Fruit fly (Drosophila melanogaster) whole organism, embryonic: Measurements from ENCODE around the gene CG7025.
A peak's percentile ranks its signal among the peaks of the same experiment; 100 is the strongest.

Experiments
- Bteb2 ChIP-seq: fragments of 200-800 bp; sonication (Bioruptor generic); optimal IDR thresholded peaks from 2 replicates; lab custom pipeline; 2016; ENCODE audit warnings: missing biosample characterization, missing genetic modification characterization
- CG10267 ChIP-seq: fragments of 200-800 bp; sonication (Bioruptor generic); optimal IDR thresholded peaks from 2 replicates; lab custom pipeline; 2018; ENCODE audit warnings: missing biosample characterization, mild to moderate bottlenecking, missing genetic modification characterization, moderate library complexity
- CG11247 ChIP-seq: fragments of 200-800 bp; sonication (Bioruptor generic); IDR thresholded peaks from 2 replicates; pipeline ENCODE4 v1.3.6; 2022; ENCODE audit warnings: missing biosample characterization, missing genetic modification characterization
- CG12391 ChIP-seq: fragments of 200-800 bp; sonication (Bioruptor generic); optimal IDR thresholded peaks from 3 replicates; lab custom pipeline; 2018; ENCODE audit warnings: missing biosample characterization, mild to moderate bottlenecking, missing genetic modification characterization, moderate library complexity
- CG13287 ChIP-seq: fragments of 200-800 bp; sonication (Bioruptor generic); IDR thresholded peaks from 2 replicates; pipeline ENCODE4 v1.3.6; 2022; ENCODE audit warnings: missing biosample characterization, missing genetic modification characterization; ENCODE audit not compliant: partially characterized antibody
- CG14441 ChIP-seq: fragments of 200-800 bp; sonication (Bioruptor generic); IDR thresholded peaks from 2 replicates; pipeline ENCODE4 v1.3.6; 2022; ENCODE audit warnings: missing biosample characterization, missing genetic modification characterization
- CG14710 ChIP-seq: fragments of 200-800 bp; sonication (Bioruptor generic); optimal IDR thresholded peaks from 3 replicates; lab custom pipeline; 2019; ENCODE audit warnings: missing biosample characterization, mild to moderate bottlenecking, missing genetic modification characterization, moderate library complexity
- CG15269 ChIP-seq: fragments of 200-800 bp; sonication (Bioruptor generic); optimal IDR thresholded peaks from 2 replicates; lab custom pipeline; 2018; ENCODE audit warnings: missing biosample characterization, mild to moderate bottlenecking, missing genetic modification characterization, moderate library complexity
- CG17186 ChIP-seq: fragments of 200-800 bp; sonication (Bioruptor generic); optimal IDR thresholded peaks from 3 replicates; lab custom pipeline; 2017; ENCODE audit warnings: missing biosample characterization, missing genetic modification reagents, missing genetic modification characterization
- CG18011 ChIP-seq: fragments of 200-800 bp; sonication (Bioruptor generic); optimal IDR thresholded peaks from 2 replicates; lab custom pipeline; 2017; ENCODE audit warnings: missing biosample characterization, missing genetic modification characterization, mild to moderate bottlenecking, moderate library complexity, missing genotype
- CG18619 ChIP-seq: fragments of 200-800 bp; sonication (Bioruptor generic); optimal IDR thresholded peaks from 3 replicates; lab custom pipeline; 2017; ENCODE audit warnings: missing biosample characterization, mild to moderate bottlenecking, missing genetic modification characterization
- CG2889 ChIP-seq: fragments of 200-800 bp; sonication (Bioruptor generic); IDR thresholded peaks from 3 replicates; pipeline ENCODE4 v1.3.6; 2022; ENCODE audit warnings: missing biosample characterization, missing genetic modification characterization
- CG31441 ChIP-seq: fragments of 200-800 bp; sonication (Bioruptor generic); IDR thresholded peaks from 2 replicates; pipeline ENCODE4 v1.3.6; 2022; ENCODE audit warnings: missing biosample characterization, missing genetic modification characterization
- CG3281 ChIP-seq: fragments of 200-800 bp; sonication (Bioruptor generic); optimal IDR thresholded peaks from 3 replicates; lab custom pipeline; 2017; ENCODE audit warnings: missing biosample characterization, mild to moderate bottlenecking, missing genetic modification characterization
- CG3726 ChIP-seq: fragments of 200-800 bp; sonication (Bioruptor generic); IDR thresholded peaks from 3 replicates; pipeline ENCODE4, ENCODE4 v1.3.6; 2022; ENCODE audit warnings: missing biosample characterization, missing genetic modification characterization
- CG4707 ChIP-seq: fragments of 200-800 bp; sonication (Bioruptor generic); optimal IDR thresholded peaks from 2 replicates; lab custom pipeline; 2018; ENCODE audit warnings: missing biosample characterization, mild to moderate bottlenecking, missing genetic modification characterization, moderate library complexity
- CG6689 ChIP-seq: fragments of 200-800 bp; sonication (Bioruptor generic); IDR thresholded peaks from 2 replicates; pipeline ENCODE4 v1.3.6; 2022; ENCODE audit warnings: missing biosample characterization, missing genetic modification characterization
- CG7556 ChIP-seq: fragments of 200-800 bp; sonication (Bioruptor generic); optimal IDR thresholded peaks from 2 replicates; lab custom pipeline; 2017; ENCODE audit warnings: missing biosample characterization, mild to moderate bottlenecking, missing genetic modification characterization
- CG7745 ChIP-seq: fragments of 200-800 bp; sonication (Bioruptor generic); optimal IDR thresholded peaks from 2 replicates; lab custom pipeline; 2018; ENCODE audit warnings: missing biosample characterization, mild to moderate bottlenecking, missing genetic modification characterization, moderate library complexity
- CG9817 ChIP-seq: fragments of 200-800 bp; sonication (Bioruptor generic); optimal IDR thresholded peaks from 2 replicates; lab custom pipeline; 2018; ENCODE audit warnings: missing biosample characterization, mild to moderate bottlenecking, missing genetic modification characterization, moderate library complexity
- CHES-1-like ChIP-seq: fragments of 200-800 bp; sonication (Bioruptor generic); optimal IDR thresholded peaks from 2 replicates; lab custom pipeline; 2016; ENCODE audit warnings: missing biosample characterization, missing genetic modification characterization
- Drgx ChIP-seq: fragments of 200-800 bp; sonication (Bioruptor generic); IDR thresholded peaks from 2 replicates; pipeline ENCODE4 v1.3.6; 2022; ENCODE audit warnings: missing biosample characterization, missing genetic modification characterization
- H2.0 ChIP-seq: fragments of 200-800 bp; sonication (Bioruptor generic); IDR thresholded peaks from 2 replicates; pipeline ENCODE4 v1.3.6; 2022; ENCODE audit warnings: missing biosample characterization, missing genetic modification characterization
- Hmr ChIP-seq: fragments of 200-800 bp; sonication (Bioruptor generic); optimal IDR thresholded peaks from 3 replicates; lab custom pipeline; 2017; ENCODE audit warnings: mild to moderate bottlenecking, missing biosample characterization, missing genetic modification reagents, missing genetic modification characterization
- Hr78 ChIP-seq, 2 experiments: fragments of 200-800 bp in 1 of 2; fragments of >200 bp in 1 of 2; sonication (Bioruptor generic) in 1 of 2; optimal IDR thresholded peaks; 2 replicates each; lab custom pipeline; 2017 to 2019; ENCODE audit warnings: missing biosample characterization in 2 of 2, missing genetic modification characterization in 2 of 2, mild to moderate bottlenecking in 1 of 2, moderate library complexity in 1 of 2
- NfI ChIP-seq: fragments of 200-800 bp; sonication (Bioruptor generic); optimal IDR thresholded peaks from 3 replicates; lab custom pipeline; 2018; ENCODE audit warnings: missing biosample characterization, mild to moderate bottlenecking, missing genetic modification characterization, moderate library complexity
- PHDP ChIP-seq: fragments of 200-800 bp; sonication (Bioruptor generic); optimal IDR thresholded peaks from 3 replicates; lab custom pipeline; 2018; ENCODE audit warnings: missing biosample characterization, mild to moderate bottlenecking, missing genetic modification characterization, moderate library complexity
- Xbp1 ChIP-seq: fragments of 200-800 bp; sonication (Bioruptor generic); optimal IDR thresholded peaks from 3 replicates; lab custom pipeline; 2016; ENCODE audit warnings: missing biosample characterization, mild to moderate bottlenecking, missing genetic modification characterization
- bcd ChIP-seq: fragments of 200-800 bp; sonication (Bioruptor generic); optimal IDR thresholded peaks from 2 replicates; lab custom pipeline; 2017; ENCODE audit warnings: missing biosample characterization, mild to moderate bottlenecking, missing genetic modification characterization
- cg ChIP-seq: fragments of 200-800 bp; sonication (Bioruptor generic); optimal IDR thresholded peaks from 3 replicates; lab custom pipeline; 2019; ENCODE audit warnings: missing biosample characterization, mild to moderate bottlenecking, missing genetic modification characterization, moderate library complexity
- chn ChIP-seq: fragments of 200-800 bp; sonication (Bioruptor generic); optimal IDR thresholded peaks from 2 replicates; lab custom pipeline; 2016; ENCODE audit warnings: missing biosample characterization, missing genetic modification characterization
- eve ChIP-seq, 2 experiments: fragments of >200 bp; optimal IDR thresholded peaks; 2 replicates each; lab custom pipeline; 2017; ENCODE audit warnings: missing biosample characterization in 2 of 2, missing genetic modification characterization in 2 of 2
- fd3F ChIP-seq: fragments of 200-800 bp; sonication (Bioruptor generic); optimal IDR thresholded peaks from 2 replicates; lab custom pipeline; 2018; ENCODE audit warnings: missing biosample characterization, mild to moderate bottlenecking, missing genetic modification characterization, moderate library complexity
- grau ChIP-seq: fragments of 200-800 bp; optimal IDR thresholded peaks from 3 replicates; lab custom pipeline; 2019; ENCODE audit warnings: missing biosample characterization, mild to moderate bottlenecking, missing genetic modification characterization, moderate library complexity
- insv ChIP-seq, 2 experiments: fragments of 200-800 bp; sonication (Bioruptor generic); optimal IDR thresholded peaks; 3 replicates each; lab custom pipeline; 2016 to 2018; ENCODE audit warnings: missing biosample characterization in 2 of 2, missing genetic modification characterization in 2 of 2
- oc ChIP-seq: fragments of 200-800 bp; sonication (Bioruptor generic); optimal IDR thresholded peaks from 2 replicates; lab custom pipeline; 2018; ENCODE audit warnings: missing biosample characterization, mild to moderate bottlenecking, missing genetic modification characterization, moderate library complexity
- peb ChIP-seq: fragments of 200-800 bp; sonication (Bioruptor generic); IDR thresholded peaks from 2 replicates; pipeline ENCODE4 v1.3.6; 2022; ENCODE audit warnings: missing biosample characterization, missing genetic modification characterization
- prd ChIP-seq, 3 experiments: fragments of >200 bp in 2 of 3; fragments of 200-800 bp in 1 of 3; sonication (Bioruptor generic) in 1 of 3; optimal IDR thresholded peaks in 2 of 3; IDR thresholded peaks in 1 of 3; 2 replicates in 2 of 3; 3 replicates in 1 of 3; pipeline versions ENCODE4 v1.3.6 to Lab custom; 2017 to 2022; ENCODE audit warnings: missing biosample characterization in 1 of 3, missing genetic modification characterization in 1 of 3
- sd ChIP-seq: fragments of 200-800 bp; sonication (Bioruptor generic); optimal IDR thresholded peaks from 3 replicates; lab custom pipeline; 2018; ENCODE audit warnings: missing biosample characterization, mild to moderate bottlenecking, missing genetic modification characterization, moderate library complexity
- slbo ChIP-seq: fragments of 200-800 bp; sonication (Bioruptor generic); IDR thresholded peaks from 2 replicates; pipeline ENCODE4 v1.3.6; 2022; ENCODE audit warnings: missing biosample characterization, missing genetic modification characterization
- sr ChIP-seq: fragments of 200-800 bp; sonication (Bioruptor generic); IDR thresholded peaks from 3 replicates; pipeline ENCODE4 v1.3.6; 2022; ENCODE audit warnings: missing biosample characterization, missing genetic modification characterization
- wdn ChIP-seq: fragments of 200-800 bp; sonication (Bioruptor generic); IDR thresholded peaks from 2 replicates; pipeline ENCODE4 v1.3.6; 2022; ENCODE audit warnings: missing biosample characterization, missing genetic modification characterization
- wor ChIP-seq: fragments of 200-800 bp; sonication (Bioruptor generic); IDR thresholded peaks from 2 replicates; pipeline ENCODE4 v1.3.6; 2022; ENCODE audit warnings: missing biosample characterization, missing genetic modification characterization
- yki ChIP-seq: fragments of >200 bp; optimal IDR thresholded peaks from 3 replicates; lab custom pipeline; 2018
- zfh2 ChIP-seq: fragments of 200-800 bp; sonication (Bioruptor generic); optimal IDR thresholded peaks from 2 replicates; lab custom pipeline; 2016; ENCODE audit warnings: missing biosample characterization, missing genetic modification characterization

CG7025 gene

DNA sequence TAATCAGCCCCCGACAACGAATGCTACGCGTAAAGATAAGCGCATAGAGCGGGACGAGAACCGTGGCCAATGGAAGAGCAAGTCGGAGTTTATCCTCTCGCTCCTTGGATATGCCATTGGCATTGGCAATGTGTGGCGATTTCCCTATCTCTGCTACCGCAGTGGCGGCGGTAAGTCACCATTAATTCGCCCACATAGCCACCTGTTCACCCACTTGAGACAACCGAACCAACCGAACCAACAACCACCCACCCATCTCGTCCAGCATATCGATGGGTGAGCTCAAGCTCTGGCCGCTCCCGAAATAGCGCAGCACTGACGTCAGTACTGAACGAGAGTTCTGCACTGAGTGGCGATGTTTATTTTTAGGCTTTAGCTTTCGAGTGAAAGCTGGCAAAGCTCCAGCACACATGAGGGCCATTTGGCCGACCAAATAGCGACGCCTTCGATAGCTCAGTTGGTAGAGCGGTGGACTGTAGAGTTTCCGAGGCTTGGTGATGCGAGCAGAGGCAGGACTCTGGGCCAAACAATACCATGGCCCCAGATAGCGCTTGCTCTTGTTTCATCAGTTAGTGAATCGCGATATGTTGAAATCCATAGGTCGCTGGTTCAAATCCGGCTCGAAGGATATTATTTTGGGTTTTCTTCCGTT is 18.7 kb upstream of the CG7025 start (continued):
- TF ChIP-seq CHES-1-like: no peak

- TF ChIP-seq CG7745: no peak
- TF ChIP-seq CG13287 (GFP tag; lab: Robert Waterston, UW): no peak
- TF ChIP-seq CG12391: no peak
These were observed 18.1 kb upstream of the CG7025 start, which contains the start of gene Ntl for dm6 chr2L:7710580-7710979. Gene Ntl (plus strand): TSS chr2L:7710880.

dm6 chr2L:7703534-7703933 is 11.1 kb upstream of the CG7025 start:
- TF ChIP-seq prd (optimal IDR thresholded peaks at IDR 0.05; lab: Kevin White, UChicago): no peak
- TF ChIP-seq prd (GFP tag; IDR thresholded peaks at IDR 0.05; lab: Robert Waterston, UW): peak; percentile 19; the same call in 1 of the 3 replicates
- TF ChIP-seq Drgx (GFP tag; lab: Robert Waterston, UW): peak; percentile 38; the same call in 1 of the 2 replicates
- TF ChIP-seq PHDP: no peak
- TF ChIP-seq CG14441 (GFP tag; lab: Robert Waterston, UW): 0 out of 2 replicates have a peak, but pooled peaks have one; percentile 22
- TF ChIP-seq grau (tag; lab: Kevin White, UChicago): peak; percentile 57
- TF ChIP-seq CG11247 (GFP tag; lab: Robert Waterston, UW): peak; percentile 40; the same call in 1 of the 2 replicates
- TF ChIP-seq CG10267 (tag; lab: Kevin White, UChicago): no peak
- TF ChIP-seq slbo (GFP tag; lab: Robert Waterston, UW): peak; percentile 35
- TF ChIP-seq zfh2: peak; percentile 10
- TF ChIP-seq fd3F (GFP tag; lab: Kevin White, UChicago): peak; percentile 11
- TF ChIP-seq CG14710 (tag; lab: Kevin White, UChicago): no peak
- peak; percentile 17; the same call in 1 of the 2 replicates for TF ChIP-seq wdn (GFP tag; lab: Robert Waterston, UW)
- TF ChIP-seq oc (tag; lab: Kevin White, UChicago): no peak
- TF ChIP-seq CG2889: 0 out of 3 replicates have a peak, but pooled peaks have one; percentile 29
- peak; percentile 8 for TF ChIP-seq Xbp1 (GFP tag; lab: Kevin White, UChicago)
- TF ChIP-seq CG3726 (GFP tag; lab: Robert Waterston, UW): no peak
- no peak for TF ChIP-seq CG18011 (GFP tag; lab: Kevin White, UChicago)
- no peak for TF ChIP-seq wor (GFP tag; lab: Robert Waterston, UW)
- TF ChIP-seq NfI (GFP tag; lab: Kevin White, UChicago): peak; percentile 45
- TF ChIP-seq insv (GFP tag; optimal IDR thresholded peaks at IDR 0.05; lab: Kevin White, UChicago): no peak
- no peak for TF ChIP-seq yki
- TF ChIP-seq CG3281 (GFP tag; lab: Kevin White, UChicago): peak; percentile 20
- TF ChIP-seq Bteb2 (GFP tag; lab: Kevin White, UChicago): no peak
- no peak for TF ChIP-seq CG31441
- peak; percentile 45 for TF ChIP-seq CG9817 (tag; lab: Kevin White, UChicago)
- peak; percentile 60; the same call in 2 of the 3 replicates for TF ChIP-seq sr (GFP tag; lab: Robert Waterston, UW)
- no peak for TF ChIP-seq Hr78 (GFP tag; optimal IDR thresholded peaks at IDR 0.05; lab: Kevin White, UChicago)
- TF ChIP-seq CG15269 (tag; lab: Kevin White, UChicago): peak; percentile 53
- TF ChIP-seq eve (GFP tag; optimal IDR thresholded peaks at IDR 0.05; lab: Kevin White, UChicago): peak in 1 of 2 experiments; percentile 44
- peak; percentile 6 for TF ChIP-seq CG18619 (GFP tag; lab: Kevin White, UChicago)
- TF ChIP-seq CG7556 (GFP tag; lab: Kevin White, UChicago): no peak
- TF ChIP-seq CG4707 (GFP tag; lab: Kevin White, UChicago): no peak
- TF ChIP-seq sd (tag; lab: Kevin White, UChicago): peak; percentile 19
- no peak for TF ChIP-seq peb
- TF ChIP-seq H2.0 (GFP tag; lab: Robert Waterston, UW): peak; percentile 22; the same call in 1 of the 2 replicates
- TF ChIP-seq bcd (GFP tag; lab: Kevin White, UChicago): peak; percentile 19
- no peak for TF ChIP-seq chn
- peak; percentile 18; the same call in 1 of the 2 replicates for TF ChIP-seq CG6689 (GFP tag; lab: Robert Waterston, UW)
- peak; percentile 35 for TF ChIP-seq Hmr (GFP tag; lab: Kevin White, UChicago)
- no peak for TF ChIP-seq CG17186 (GFP tag; lab: Kevin White, UChicago)
- no peak for TF ChIP-seq cg (GFP tag; lab: Kevin White, UChicago)
